Worm (Caenorhabditis elegans): ENCODE measurements around the gene phat-3.

phat-3 gene

DNA sequence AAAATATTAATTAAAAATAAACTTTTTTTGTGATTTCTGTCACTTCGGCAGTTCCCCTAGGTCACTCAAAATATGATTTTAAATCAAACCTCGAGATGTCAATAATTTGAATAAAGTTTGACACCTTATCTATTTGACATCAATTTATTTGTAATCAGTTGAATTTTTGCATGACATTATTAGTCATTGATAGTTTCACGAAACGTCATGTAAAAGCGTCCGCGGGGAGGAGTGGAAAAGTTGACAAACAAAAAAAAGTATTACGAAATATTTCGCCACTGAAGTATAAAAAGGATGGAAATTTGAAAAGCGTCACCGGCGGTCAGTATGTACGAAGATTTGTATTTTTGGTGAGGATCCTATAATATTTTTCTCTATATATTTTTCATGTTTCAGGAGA is 19.0 kb upstream of the phat-3 start, which contains the start of gene K09D9.1 (continued):
- TF ChIP-seq nhr-10 (tag; optimal IDR thresholded peaks at IDR 0.05) (no peak), nhr-41 (GFP tag; IDR thresholded peaks at IDR 0.05) (peak; percentile 58; the same call in 1 of the 2 replicates), F10B5.3 (tag; optimal IDR thresholded peaks at IDR 0.05) (no peak), ZK337.2 (GFP tag; IDR thresholded peaks at IDR 0.05) (no peak), Y48G9A.11 (GFP tag; IDR thresholded peaks at IDR 0.05) (no peak), zfp-2 (tag; optimal IDR thresholded peaks at IDR 0.05) (no peak), zfp-3 (GFP tag; conservative IDR thresholded peaks at IDR 0.05) (no peak), tag-97 (GFP tag; IDR thresholded peaks at IDR 0.05) (no peak), attf-4 (tag; optimal IDR thresholded peaks at IDR 0.05) (no peak), aha-1 (tag) (no peak)

DNA sequence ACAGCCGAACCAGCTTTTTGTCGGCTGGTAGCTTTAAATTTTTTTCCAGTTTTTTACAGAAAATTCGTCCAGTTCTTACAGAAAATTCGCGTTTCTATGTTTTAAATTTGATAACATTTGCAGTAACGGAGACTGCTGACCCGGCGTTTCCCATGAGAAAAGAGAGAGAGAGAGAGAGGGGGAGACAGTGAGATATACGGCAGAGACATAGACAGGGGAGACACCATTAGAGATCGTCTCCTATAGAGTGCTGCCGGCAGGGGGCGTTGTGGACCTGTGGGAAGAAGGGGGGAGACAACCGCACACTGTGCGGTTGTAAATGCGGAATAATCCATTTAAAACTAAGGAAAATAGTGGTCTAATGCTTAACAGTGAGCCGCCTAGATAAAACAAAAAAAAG is 14.1 kb upstream of the phat-3 start:
- TF ChIP-seq php-3 (GFP tag; IDR thresholded peaks at IDR 0.05) (no peak), F10B5.3 (tag; optimal IDR thresholded peaks at IDR 0.05) (no peak), F49E8.2 (tag; optimal IDR thresholded peaks at IDR 0.05; ENCODE audit: borderline replicate concordance) (no peak), nhr-102 (tag; optimal IDR thresholded peaks at IDR 0.05) (no peak), arid-1 (GFP tag; conservative IDR thresholded peaks at IDR 0.05) (no peak), mes-2 (tag; optimal IDR thresholded peaks at IDR 0.05; ENCODE audit: poor library complexity, severe bottlenecking) (peak; percentile 31), hlh-30 (tag; optimal IDR thresholded peaks at IDR 0.05; ENCODE audit: insufficient read depth) (peak; percentile 31), nhr-11 (tag; optimal IDR thresholded peaks at IDR 0.05) (no peak), nhr-28 (tag; optimal IDR thresholded peaks at IDR 0.05) (peak; percentile 1), nhr-48 (tag; optimal IDR thresholded peaks at IDR 0.05) (no peak), daf-19 (GFP tag; conservative IDR thresholded peaks at IDR 0.05) (no peak), madf-9 (GFP tag; conservative IDR thresholded peaks at IDR 0.05) (no peak), tag-97 (GFP tag; IDR thresholded peaks at IDR 0.05) (no peak), lin-38 (GFP tag; IDR thresholded peaks at IDR 0.05) (no peak), aha-1 (tag) (peak; percentile 31), mxl-3 (GFP tag; optimal IDR thresholded peaks at IDR 0.05) (no peak), egl-27 (tag; optimal IDR thresholded peaks at IDR 0.05) (no peak), F44E2.7 (GFP tag; IDR thresholded peaks at IDR 0.05) (no peak), duxl-1 (tag; optimal IDR thresholded peaks at IDR 0.05; ENCODE audit: poor library complexity) (peak; percentile 54)

DNA sequence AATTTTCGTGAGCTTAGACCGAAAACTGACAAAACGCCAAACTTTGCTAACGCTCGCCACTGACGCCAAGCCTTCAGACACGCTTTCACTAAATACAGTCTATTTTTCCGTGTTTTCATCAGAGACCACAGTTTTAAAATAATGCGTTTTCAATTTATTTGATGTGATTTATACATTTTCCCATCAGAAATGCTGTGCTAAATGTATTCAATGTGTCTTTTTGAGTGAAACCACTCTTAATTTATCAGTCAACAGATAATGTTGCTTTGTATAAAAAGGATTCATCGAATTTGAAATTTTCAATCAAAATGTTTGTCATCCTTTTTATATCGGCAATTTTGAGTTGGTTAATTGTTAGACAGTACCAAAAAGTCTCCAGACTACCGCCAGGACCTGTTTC is 12.4 kb upstream of the phat-3 start, which contains the start of gene cyp-35A4:
Gene cyp-35A4, plus strand, starts transcription at position 301 of the 400 bp plus-strand sequence.
- TF ChIP-seq nhr-42 (GFP tag; IDR thresholded peaks at IDR 0.05) (no peak), fkh-10 (GFP tag; optimal IDR thresholded peaks at IDR 0.05) (no peak), F37D6.2 (tag; optimal IDR thresholded peaks at IDR 0.05) (no peak), dmd-8 (GFP tag; IDR thresholded peaks at IDR 0.05) (no peak), F10B5.3 (tag; optimal IDR thresholded peaks at IDR 0.05) (no peak), F44E2.7 (GFP tag; IDR thresholded peaks at IDR 0.05) (no peak), arid-1 (GFP tag; conservative IDR thresholded peaks at IDR 0.05) (no peak), jun-1 (tag; optimal IDR thresholded peaks at IDR 0.05) (no peak), ceh-62 (tag; optimal IDR thresholded peaks at IDR 0.05) (no peak), ces-1 (GFP tag; optimal IDR thresholded peaks at IDR 0.05) (no peak), set-16 (GFP tag; IDR thresholded peaks at IDR 0.05) (no peak), daf-19 (GFP tag; conservative IDR thresholded peaks at IDR 0.05) (no peak), madf-5 (GFP tag; IDR thresholded peaks at IDR 0.05) (no peak), nhr-6 (tag; optimal IDR thresholded peaks at IDR 0.05) (no peak), ztf-7 (tag; optimal IDR thresholded peaks at IDR 0.05) (no peak), php-3 (GFP tag; IDR thresholded peaks at IDR 0.05) (no peak), mes-2 (tag; optimal IDR thresholded peaks at IDR 0.05; ENCODE audit: poor library complexity, severe bottlenecking) (no peak), Y5F2A.4 (GFP tag; optimal IDR thresholded peaks at IDR 0.05) (no peak), daf-12 (tag; optimal IDR thresholded peaks at IDR 0.05) (no peak)
